Fruit fly (Drosophila melanogaster) S2 (cell line): Measurements from ENCODE around the gene CG5853.

Source experiments
- CG8478 ChIP-seq: fragments of >200 bp; optimal IDR thresholded peaks from 2 replicates; lab custom pipeline; 2018
- CTCF ChIP-seq, 2 experiments: fragments of >200 bp; optimal IDR thresholded peaks; 2 replicates each; lab custom pipeline; 2018

dm6 chr2L:9894193-9894592 is 53.3 kb downstream of the CG5853 start:
- TF ChIP-seq CG8478 (lab: Kevin White, UChicago): no peak
- TF ChIP-seq CTCF (optimal IDR thresholded peaks at IDR 0.05; lab: Kevin White, UChicago): no peak
